Fruit fly (Drosophila melanogaster) whole organism, prepupa: ENCODE data around the gene CG2224.

Experiments
- Blimp-1 ChIP-seq: fragments of 200-800 bp; sonication (Bioruptor generic); optimal IDR thresholded peaks from 3 replicates; lab custom pipeline; 2017; ENCODE audit warnings: missing biosample characterization, missing genetic modification characterization, mild to moderate bottlenecking, moderate library complexity, missing genetic modification reagents
- CG10631 ChIP-seq: fragments of 200-800 bp; sonication (Bioruptor generic); optimal IDR thresholded peaks from 2 replicates; lab custom pipeline; 2016; ENCODE audit warnings: missing biosample characterization, missing genetic modification characterization
- CG10669 ChIP-seq: fragments of 200-800 bp; sonication (Bioruptor generic); optimal IDR thresholded peaks from 3 replicates; lab custom pipeline; 2018; ENCODE audit warnings: missing biosample characterization, mild to moderate bottlenecking, missing genetic modification characterization, moderate library complexity
- CG11294 ChIP-seq: fragments of 200-800 bp; sonication (Bioruptor generic); IDR thresholded peaks from 2 replicates; pipeline ENCODE4 v1.3.6; 2022; ENCODE audit warnings: missing biosample characterization, missing genetic modification characterization
- CG11762 ChIP-seq: fragments of 200-800 bp; sonication (Bioruptor generic); optimal IDR thresholded peaks from 3 replicates; lab custom pipeline; 2016; ENCODE audit warnings: missing biosample characterization, missing genetic modification characterization; ENCODE audit not compliant: insufficient read depth
- CG11902 ChIP-seq: fragments of 200-800 bp; sonication (Bioruptor generic); optimal IDR thresholded peaks from 3 replicates; lab custom pipeline; 2016; ENCODE audit warnings: missing biosample characterization, missing genetic modification characterization
- CG1621 ChIP-seq: fragments of 200-800 bp; sonication (Bioruptor generic); optimal IDR thresholded peaks from 3 replicates; lab custom pipeline; 2018; ENCODE audit warnings: missing biosample characterization, mild to moderate bottlenecking, missing genetic modification characterization
- CG16779 ChIP-seq: fragments of 200-800 bp; sonication (Bioruptor generic); optimal IDR thresholded peaks from 3 replicates; lab custom pipeline; 2017; ENCODE audit warnings: missing biosample characterization, mild to moderate bottlenecking, missing genetic modification characterization
- CG3032 ChIP-seq: fragments of 200-800 bp; optimal IDR thresholded peaks from 2 replicates; lab custom pipeline; 2019; ENCODE audit warnings: missing biosample characterization, mild to moderate bottlenecking, missing genetic modification characterization, moderate library complexity
- CG31627 ChIP-seq: fragments of 200-800 bp; sonication (Bioruptor generic); optimal IDR thresholded peaks from 3 replicates; lab custom pipeline; 2016; ENCODE audit warnings: missing biosample characterization, missing genetic modification characterization
- CG32006 ChIP-seq: fragments of 200-800 bp; sonication (Bioruptor generic); optimal IDR thresholded peaks from 3 replicates; lab custom pipeline; 2017; ENCODE audit warnings: missing biosample characterization, mild to moderate bottlenecking, missing genetic modification characterization
- CG34406 ChIP-seq: fragments of 200-800 bp; sonication (Bioruptor generic); optimal IDR thresholded peaks from 3 replicates; lab custom pipeline; 2016; ENCODE audit warnings: missing biosample characterization, missing genetic modification characterization
- CG3919 ChIP-seq: fragments of 200-800 bp; sonication (Bioruptor generic); optimal IDR thresholded peaks from 3 replicates; lab custom pipeline; 2016; ENCODE audit warnings: missing biosample characterization, missing genetic modification characterization
- CG4318 ChIP-seq: fragments of 200-800 bp; sonication (Bioruptor generic); optimal IDR thresholded peaks from 3 replicates; lab custom pipeline; 2017; ENCODE audit warnings: missing biosample characterization, mild to moderate bottlenecking, missing genetic modification characterization
- CG6163 ChIP-seq: fragments of 200-800 bp; sonication (Bioruptor generic); IDR thresholded peaks from 3 replicates; pipeline ENCODE4 v1.3.6; 2022; ENCODE audit warnings: missing biosample characterization, missing genetic modification characterization
- CG6792 ChIP-seq: fragments of 200-800 bp; sonication (Bioruptor generic); optimal IDR thresholded peaks from 3 replicates; lab custom pipeline; 2016; ENCODE audit warnings: missing biosample characterization, missing genetic modification characterization
- CG6808 ChIP-seq: fragments of 200-800 bp; sonication (Bioruptor generic); optimal IDR thresholded peaks from 3 replicates; lab custom pipeline; 2017; ENCODE audit warnings: missing biosample characterization, missing genetic modification characterization, mild to moderate bottlenecking, moderate library complexity, missing genetic modification reagents
- CG6854 ChIP-seq: fragments of 200-800 bp; sonication (Bioruptor generic); optimal IDR thresholded peaks from 2 replicates; lab custom pipeline; 2017; ENCODE audit warnings: missing biosample characterization, mild to moderate bottlenecking, missing genetic modification characterization
- CG8119 ChIP-seq: fragments of 200-800 bp; sonication (Bioruptor generic); IDR thresholded peaks from 3 replicates; pipeline ENCODE4 v1.3.6; 2022; ENCODE audit warnings: missing biosample characterization, missing genetic modification characterization
- CG8319 ChIP-seq: fragments of 200-800 bp; sonication (Bioruptor generic); optimal IDR thresholded peaks from 3 replicates; lab custom pipeline; 2016; ENCODE audit warnings: missing biosample characterization, missing genetic modification characterization
- CG8632 ChIP-seq: fragments of 200-800 bp; sonication (Bioruptor generic); optimal IDR thresholded peaks from 3 replicates; lab custom pipeline; 2016; ENCODE audit warnings: missing biosample characterization, missing genetic modification characterization
- Eip75B ChIP-seq: fragments of 200-800 bp; sonication (Bioruptor generic); optimal IDR thresholded peaks from 3 replicates; lab custom pipeline; 2016; ENCODE audit warnings: missing biosample characterization, missing genetic modification characterization
- Eip78C ChIP-seq: fragments of 200-800 bp; sonication (Bioruptor generic); peaks from one replicate; lab custom pipeline; 2016; ENCODE audit warnings: missing biosample characterization, missing genetic modification characterization
- Eip93F ChIP-seq: fragments of 200-800 bp; sonication (Bioruptor generic); optimal IDR thresholded peaks from 2 replicates; lab custom pipeline; 2016; ENCODE audit warnings: missing biosample characterization, mild to moderate bottlenecking, missing genetic modification characterization
- Ets21C ChIP-seq: fragments of 200-800 bp; sonication (Bioruptor generic); optimal IDR thresholded peaks from 3 replicates; lab custom pipeline; 2016; ENCODE audit warnings: missing biosample characterization, missing genetic modification characterization
- Ets96B ChIP-seq: fragments of 200-800 bp; optimal IDR thresholded peaks from 2 replicates; lab custom pipeline; 2019; ENCODE audit warnings: missing biosample characterization, mild to moderate bottlenecking, missing genetic modification characterization, moderate library complexity
- Gug ChIP-seq: fragments of 200-800 bp; sonication (Bioruptor generic); IDR thresholded peaks from 2 replicates; pipeline ENCODE4 v1.3.6; 2022; ENCODE audit warnings: missing biosample characterization, missing genetic modification characterization
- Hr38 ChIP-seq: sonication (Bioruptor generic); optimal IDR thresholded peaks from 2 replicates; lab custom pipeline; 2016; ENCODE audit warnings: missing biosample characterization, missing genetic modification characterization
- Hr39 ChIP-seq: fragments of 200-800 bp; sonication (Bioruptor generic); optimal IDR thresholded peaks from 2 replicates; lab custom pipeline; 2016; ENCODE audit warnings: missing biosample characterization, missing genetic modification characterization
- Hr4 ChIP-seq: fragments of 200-800 bp; sonication (Bioruptor generic); optimal IDR thresholded peaks from 3 replicates; lab custom pipeline; 2016; ENCODE audit warnings: missing biosample characterization, missing genetic modification characterization
- Lpt ChIP-seq: fragments of 200-800 bp; sonication (Bioruptor generic); optimal IDR thresholded peaks from 3 replicates; lab custom pipeline; 2016; ENCODE audit warnings: missing biosample characterization, missing genetic modification characterization
- Met ChIP-seq: fragments of 200-800 bp; sonication (Bioruptor generic); optimal IDR thresholded peaks from 3 replicates; lab custom pipeline; 2016; ENCODE audit warnings: missing biosample characterization, missing genetic modification characterization
- OdsH ChIP-seq: fragments of 200-800 bp; sonication (Bioruptor generic); optimal IDR thresholded peaks from 3 replicates; lab custom pipeline; 2016; ENCODE audit warnings: missing biosample characterization, missing genetic modification characterization
- Smox ChIP-seq: fragments of 200-800 bp; sonication (Bioruptor generic); optimal IDR thresholded peaks from 3 replicates; lab custom pipeline; 2016; ENCODE audit warnings: missing biosample characterization, missing genetic modification characterization
- Sox102F ChIP-seq: fragments of 200-800 bp; sonication (Bioruptor generic); optimal IDR thresholded peaks from 2 replicates; lab custom pipeline; 2016; ENCODE audit warnings: missing biosample characterization, mild to moderate bottlenecking, missing genetic modification characterization
- Sox14 ChIP-seq: fragments of 200-800 bp; sonication (Bioruptor generic); optimal IDR thresholded peaks from 3 replicates; lab custom pipeline; 2016; ENCODE audit warnings: missing biosample characterization, missing genetic modification characterization
- Sox15 ChIP-seq: fragments of 200-800 bp; sonication (Bioruptor generic); optimal IDR thresholded peaks from 3 replicates; lab custom pipeline; 2016; ENCODE audit warnings: missing biosample characterization, missing genetic modification characterization
- achi ChIP-seq: fragments of 200-800 bp; sonication (Bioruptor generic); optimal IDR thresholded peaks from 3 replicates; lab custom pipeline; 2016; ENCODE audit warnings: missing biosample characterization, missing genetic modification characterization
- acj6 ChIP-seq: fragments of 200-800 bp; sonication (Bioruptor generic); optimal IDR thresholded peaks from 3 replicates; lab custom pipeline; 2016; ENCODE audit warnings: missing biosample characterization, missing genetic modification characterization
- cyc ChIP-seq: fragments of 200-800 bp; sonication (Bioruptor generic); optimal IDR thresholded peaks from 3 replicates; lab custom pipeline; 2016; ENCODE audit warnings: missing biosample characterization, missing genetic modification characterization
- dac ChIP-seq: fragments of 200-800 bp; sonication (Bioruptor generic); optimal IDR thresholded peaks from 2 replicates; lab custom pipeline; 2017; ENCODE audit warnings: missing biosample characterization, mild to moderate bottlenecking, missing genetic modification characterization
- dsx ChIP-seq: fragments of 200-800 bp; optimal IDR thresholded peaks from 3 replicates; lab custom pipeline; 2019; ENCODE audit warnings: missing biosample characterization, mild to moderate bottlenecking, missing genetic modification characterization, moderate library complexity; ENCODE audit not compliant: poor library complexity, severe bottlenecking
- eg ChIP-seq: fragments of 200-800 bp; sonication (Bioruptor generic); IDR thresholded peaks from 3 replicates; pipeline ENCODE4 v1.3.6; 2022; ENCODE audit warnings: missing biosample characterization, missing genetic modification characterization
- esn ChIP-seq: fragments of 200-800 bp; sonication (Bioruptor generic); optimal IDR thresholded peaks from 2 replicates; lab custom pipeline; 2016; ENCODE audit warnings: missing biosample characterization, mild to moderate bottlenecking, missing genetic modification characterization, moderate library complexity
- fd59A ChIP-seq: fragments of 200-800 bp; sonication (Bioruptor generic); optimal IDR thresholded peaks from 2 replicates; lab custom pipeline; 2017; ENCODE audit warnings: missing biosample characterization, mild to moderate bottlenecking, missing genetic modification characterization, missing genetic modification reagents
- fd85E ChIP-seq: fragments of 200-800 bp; sonication (Bioruptor generic); optimal IDR thresholded peaks from 3 replicates; lab custom pipeline; 2016; ENCODE audit warnings: missing biosample characterization, missing genetic modification characterization
- fkh ChIP-seq: fragments of 200-800 bp; sonication (Bioruptor generic); optimal IDR thresholded peaks from 3 replicates; lab custom pipeline; 2017; ENCODE audit warnings: missing biosample characterization, mild to moderate bottlenecking, missing genetic modification characterization, moderate library complexity
- lz ChIP-seq: fragments of 200-800 bp; sonication (Bioruptor generic); optimal IDR thresholded peaks from 3 replicates; lab custom pipeline; 2016; ENCODE audit warnings: missing biosample characterization, missing genetic modification characterization
- net ChIP-seq: fragments of 200-800 bp; sonication (Bioruptor generic); optimal IDR thresholded peaks from 3 replicates; lab custom pipeline; 2016; ENCODE audit warnings: missing biosample characterization, missing genetic modification characterization
- pdm3 ChIP-seq: fragments of 200-800 bp; sonication (Bioruptor generic); optimal IDR thresholded peaks from 3 replicates; lab custom pipeline; 2016; ENCODE audit warnings: missing biosample characterization, missing genetic modification characterization
- salr ChIP-seq, 2 experiments: fragments of 200-800 bp; sonication (Bioruptor generic); optimal IDR thresholded peaks; 3 replicates each; lab custom pipeline; 2016 to 2018; ENCODE audit warnings: missing biosample characterization in 2 of 2, missing genetic modification characterization in 2 of 2, mild to moderate bottlenecking in 1 of 2
- spab ChIP-seq: fragments of 200-800 bp; sonication (Bioruptor generic); optimal IDR thresholded peaks from 2 replicates; lab custom pipeline; 2017; ENCODE audit warnings: missing biosample characterization, mild to moderate bottlenecking, missing genetic modification characterization, missing genetic modification reagents
- svp ChIP-seq: fragments of 200-800 bp; sonication (Bioruptor generic); peaks from one replicate; lab custom pipeline; 2016; ENCODE audit warnings: missing biosample characterization, missing genetic modification characterization
- topi ChIP-seq: fragments of 200-800 bp; sonication (Bioruptor generic); optimal IDR thresholded peaks from 3 replicates; lab custom pipeline; 2016; ENCODE audit warnings: missing biosample characterization, missing genetic modification characterization

The CG2224 gene

dm6 chr3R:30454442-30454841 is 4.7 kb downstream of the CG2224 start:
- TF ChIP-seq fd85E (GFP tag; lab: Kevin White, UChicago) = no peak
- TF ChIP-seq OdsH (GFP tag; lab: Kevin White, UChicago) = no peak
- peak; percentile 8 for TF ChIP-seq CG3919 (GFP tag; lab: Kevin White, UChicago)
- peak; percentile 8 for TF ChIP-seq topi
- no peak for TF ChIP-seq dac (GFP tag; lab: Kevin White, UChicago)
- TF ChIP-seq CG11762 (GFP tag; lab: Kevin White, UChicago) = no peak
- no peak for TF ChIP-seq Hr39 (GFP tag; lab: Kevin White, UChicago)
- TF ChIP-seq CG10631 (GFP tag; lab: Kevin White, UChicago) = no peak
- TF ChIP-seq CG6792 (GFP tag; lab: Kevin White, UChicago) = peak; percentile 3
- no peak for TF ChIP-seq Ets21C (GFP tag; lab: Kevin White, UChicago)
- peak; percentile 1 for TF ChIP-seq Sox102F
- peak; percentile 32; the same call in 1 of the 3 replicates for TF ChIP-seq CG6163
- peak; percentile 26 for TF ChIP-seq Eip78C
- TF ChIP-seq Lpt (GFP tag; lab: Kevin White, UChicago) = no peak
- TF ChIP-seq Sox15 (GFP tag; lab: Kevin White, UChicago) = no peak
- TF ChIP-seq dsx = no peak
- no peak for TF ChIP-seq Ets96B (tag; lab: Kevin White, UChicago)
- no peak for TF ChIP-seq CG34406
- TF ChIP-seq pdm3 (GFP tag; lab: Kevin White, UChicago) = no peak
- no peak for TF ChIP-seq achi (GFP tag; lab: Kevin White, UChicago)
- no peak for TF ChIP-seq CG8319
- TF ChIP-seq acj6 = no peak
- no peak for TF ChIP-seq fd59A (GFP tag; lab: Kevin White, UChicago)
- TF ChIP-seq Gug (GFP tag; lab: Robert Waterston, UW) = no peak
- TF ChIP-seq Sox14 = no peak
- no peak for TF ChIP-seq lz (GFP tag; lab: Kevin White, UChicago)
- TF ChIP-seq CG16779 = no peak
- TF ChIP-seq CG6854 = no peak
- TF ChIP-seq cyc (GFP tag; lab: Kevin White, UChicago) = no peak
- no peak for TF ChIP-seq net
- no peak for TF ChIP-seq CG3032
- no peak for TF ChIP-seq CG8632
- no peak for TF ChIP-seq CG6808
- TF ChIP-seq esn (GFP tag; lab: Kevin White, UChicago) = peak; percentile 38
- TF ChIP-seq Eip93F = no peak
- TF ChIP-seq CG4318 (GFP tag; lab: Kevin White, UChicago) = no peak
- no peak for TF ChIP-seq Blimp-1 (GFP tag; lab: Kevin White, UChicago)
- no peak for TF ChIP-seq CG10669
- TF ChIP-seq fkh = no peak
- TF ChIP-seq CG8119 = no peak
- TF ChIP-seq Smox (GFP tag; lab: Kevin White, UChicago) = no peak
- TF ChIP-seq Met (GFP tag; lab: Kevin White, UChicago) = peak; percentile 52
- TF ChIP-seq CG11902 (GFP tag; lab: Kevin White, UChicago) = no peak
- no peak for TF ChIP-seq CG1621 (tag; lab: Kevin White, UChicago)
- no peak for TF ChIP-seq spab (GFP tag; lab: Kevin White, UChicago)
- no peak for TF ChIP-seq Eip75B
- no peak for TF ChIP-seq Hr4 (GFP tag; lab: Kevin White, UChicago)
- TF ChIP-seq Hr38 (GFP tag; lab: Kevin White, UChicago) = no peak
- no peak for TF ChIP-seq CG11294 (GFP tag; lab: Robert Waterston, UW)
- no peak for TF ChIP-seq CG32006 (GFP tag; lab: Kevin White, UChicago)
- no peak for TF ChIP-seq salr (GFP tag; optimal IDR thresholded peaks at IDR 0.05; lab: Kevin White, UChicago)
- peak; percentile 83 for TF ChIP-seq svp (GFP tag; lab: Kevin White, UChicago)
- TF ChIP-seq CG31627 (GFP tag; lab: Kevin White, UChicago) = peak; percentile 15
- no peak for TF ChIP-seq eg
